Worm (Caenorhabditis elegans) whole organism, young adult: ENCODE results near the gene M106.7.

ENCODE experiments used
- B0261.1 ChIP-seq: sonication (generic microtip); optimal IDR thresholded peaks from 2 replicates; lab custom pipeline; 2016; ENCODE audit warnings: mild to moderate bottlenecking, missing genetic modification characterization, moderate library complexity, missing compliant biosample characterization
- B0336.3 ChIP-seq: fragments of 200-800 bp; sonication (Bioruptor generic); IDR thresholded peaks from 2 replicates; pipeline ENCODE4 v1.3.6; 2022; ENCODE audit warnings: missing genetic modification characterization, missing compliant biosample characterization
- D2030.7 ChIP-seq: fragments of 200-800 bp; sonication (Bioruptor generic); IDR thresholded peaks from 2 replicates; pipeline ENCODE4 v1.3.6; 2022; ENCODE audit warnings: missing genetic modification reagents, missing genetic modification characterization, missing compliant biosample characterization
- F22D6.2 ChIP-seq: sonication (generic microtip); optimal IDR thresholded peaks from 2 replicates; lab custom pipeline; 2016; ENCODE audit warnings: mild to moderate bottlenecking, missing genetic modification characterization, missing compliant biosample characterization
- F33H1.4 ChIP-seq: fragments of 200-800 bp; sonication (Bioruptor generic); IDR thresholded peaks from 2 replicates; pipeline ENCODE4 v1.3.6; 2022; ENCODE audit warnings: missing genetic modification reagents, missing genetic modification characterization, missing compliant biosample characterization
- F49E8.2 ChIP-seq: sonication (generic microtip); optimal IDR thresholded peaks from 3 replicates; lab custom pipeline; 2017; ENCODE audit warnings: missing genetic modification characterization, mild to moderate bottlenecking, missing compliant biosample characterization, antibody characterized with exemption, moderate library complexity; ENCODE audit not compliant: insufficient read depth
- Y95B8A.8 ChIP-seq: fragments of 200-800 bp; sonication (Bioruptor generic); IDR thresholded peaks from 2 replicates; pipeline ENCODE4 v1.3.6; 2022; ENCODE audit warnings: missing genetic modification reagents, missing genetic modification characterization, missing compliant biosample characterization
- ama-1 ChIP-seq, 3 experiments: fragments of 150-350 bp in 1 of 3; sonication (generic microtip) in 2 of 3; optimal IDR thresholded peaks; 2 replicates each; lab custom pipeline; 2014 to 2018; ENCODE audit warnings: missing biosample characterization in 2 of 3, missing genetic modification characterization in 2 of 3, missing genetic modification reagents in 2 of 3
- attf-6 ChIP-seq: fragments of 200-800 bp; sonication (Bioruptor generic); IDR thresholded peaks from 2 replicates; pipeline ENCODE4 v1.3.6; 2022; ENCODE audit warnings: missing genetic modification reagents, missing genetic modification characterization, missing compliant biosample characterization
- cebp-1 ChIP-seq, 2 experiments: fragments of 200-800 bp in 1 of 2; sonication (Bioruptor generic) in 1 of 2; sonication (generic microtip) in 1 of 2; IDR thresholded peaks in 1 of 2; optimal IDR thresholded peaks in 1 of 2; 2 replicates each; pipeline versions ENCODE4 v1.3.6 to Lab custom; 2017 to 2022; ENCODE audit warnings: missing compliant biosample characterization in 2 of 2, missing genetic modification characterization in 2 of 2, mild to moderate bottlenecking in 1 of 2, missing genetic modification reagents in 1 of 2, moderate library complexity in 1 of 2
- ceh-91 ChIP-seq: fragments of 200-800 bp; sonication (Bioruptor generic); IDR thresholded peaks from 2 replicates; pipeline ENCODE4 v1.3.6; 2022; ENCODE audit warnings: missing genetic modification reagents, missing genetic modification characterization, missing compliant biosample characterization
- dpff-1 ChIP-seq: sonication (generic microtip); optimal IDR thresholded peaks from 2 replicates; lab custom pipeline; 2017; ENCODE audit warnings: mild to moderate bottlenecking, missing genetic modification characterization, missing compliant biosample characterization
- dpl-1 ChIP-seq: fragments of 150-350 bp; optimal IDR thresholded peaks from 2 replicates; lab custom pipeline; 2014; ENCODE audit warnings: missing biosample characterization, missing genetic modification reagents, missing genetic modification characterization
- efl-1 ChIP-seq: fragments of 150-350 bp; optimal IDR thresholded peaks from 2 replicates; lab custom pipeline; 2014; ENCODE audit warnings: missing biosample characterization, missing genetic modification reagents, missing genetic modification characterization
- egl-18 ChIP-seq: fragments of 200-800 bp; sonication (Bioruptor generic); IDR thresholded peaks from 2 replicates; pipeline ENCODE4 v1.3.6; 2022; ENCODE audit warnings: missing genetic modification reagents, missing genetic modification characterization, missing compliant biosample characterization
- gei-17 ChIP-seq: fragments of 200-800 bp; sonication (Bioruptor generic); optimal IDR thresholded peaks from 2 replicates; lab custom pipeline; 2018; ENCODE audit warnings: mild to moderate bottlenecking, missing genetic modification characterization, missing compliant biosample characterization
- him-1 ChIP-seq: sonication (generic microtip); optimal IDR thresholded peaks from 2 replicates; lab custom pipeline; 2016; ENCODE audit warnings: missing genotype, missing genetic modification reagents, missing genetic modification characterization, missing compliant biosample characterization
- hmg-1.2 ChIP-seq: fragments of 200-800 bp; sonication (Bioruptor generic); IDR thresholded peaks from 2 replicates; pipeline ENCODE4 v1.3.6; 2022; ENCODE audit warnings: missing genetic modification reagents, missing genetic modification characterization, missing compliant biosample characterization
- hmg-20 ChIP-seq: fragments of 200-800 bp; sonication (Bioruptor generic); IDR thresholded peaks from 2 replicates; pipeline ENCODE4 v1.3.6; 2022; ENCODE audit warnings: missing genetic modification reagents, missing genetic modification characterization, missing compliant biosample characterization
- let-607 ChIP-seq, 2 experiments: fragments of 200-800 bp in 1 of 2; sonication (Bioruptor generic) in 1 of 2; sonication (generic microtip) in 1 of 2; optimal IDR thresholded peaks; 2 replicates each; lab custom pipeline; 2016 to 2018; ENCODE audit warnings: mild to moderate bottlenecking in 2 of 2, missing compliant biosample characterization in 2 of 2, missing genetic modification characterization in 2 of 2, moderate library complexity in 2 of 2, missing genotype in 1 of 2
- lin-35 ChIP-seq, 3 experiments: fragments of 150-350 bp in 2 of 3; sonication (generic microtip) in 1 of 3; optimal IDR thresholded peaks; 2 replicates each; lab custom pipeline; 2014 to 2018; ENCODE audit warnings: missing biosample characterization in 3 of 3, missing genetic modification characterization in 3 of 3, missing genetic modification reagents in 3 of 3
- lin-40 ChIP-seq: sonication (generic microtip); optimal IDR thresholded peaks from 2 replicates; lab custom pipeline; 2016; ENCODE audit warnings: missing genetic modification characterization, mild to moderate bottlenecking, missing compliant biosample characterization, missing genotype, missing genetic modification reagents
- lin-54 ChIP-seq: fragments of 200-800 bp; sonication (Bioruptor generic); optimal IDR thresholded peaks from 2 replicates; lab custom pipeline; 2018; ENCODE audit warnings: mild to moderate bottlenecking, missing genetic modification characterization, missing compliant biosample characterization
- lsl-1 ChIP-seq: fragments of 200-800 bp; sonication (Bioruptor generic); optimal IDR thresholded peaks from 2 replicates; lab custom pipeline; 2018; ENCODE audit warnings: mild to moderate bottlenecking, missing genetic modification characterization, moderate library complexity, missing compliant biosample characterization
- madf-3 ChIP-seq: fragments of 200-800 bp; sonication (Bioruptor generic); IDR thresholded peaks from 2 replicates; pipeline ENCODE4 v1.3.6; 2022; ENCODE audit warnings: missing genetic modification reagents, missing genetic modification characterization, missing compliant biosample characterization
- madf-6 ChIP-seq: fragments of 200-800 bp; sonication (Bioruptor generic); IDR thresholded peaks from 2 replicates; pipeline ENCODE4 v1.3.6; 2022; ENCODE audit warnings: missing genetic modification reagents, missing genetic modification characterization, missing compliant biosample characterization
- madf-8 ChIP-seq: fragments of 200-800 bp; sonication (Bioruptor generic); conservative IDR thresholded peaks from 2 replicates; pipeline ENCODE4 v1.3.6; 2022; ENCODE audit warnings: missing genetic modification reagents, missing genetic modification characterization, missing compliant biosample characterization
- nfya-2 ChIP-seq: fragments of 200-800 bp; sonication (Bioruptor generic); IDR thresholded peaks from 2 replicates; pipeline ENCODE4 v1.3.6; 2022; ENCODE audit warnings: missing genetic modification reagents, missing genetic modification characterization, missing compliant biosample characterization
- nhr-80 ChIP-seq: sonication (generic microtip); optimal IDR thresholded peaks from 2 replicates; lab custom pipeline; 2016; ENCODE audit warnings: missing genetic modification characterization, missing compliant biosample characterization
- pbrm-1 ChIP-seq: fragments of 200-800 bp; sonication (Bioruptor generic); IDR thresholded peaks from 2 replicates; pipeline ENCODE4 v1.3.6; 2022; ENCODE audit warnings: missing genetic modification reagents, missing genetic modification characterization, missing compliant biosample characterization
- pha-4 ChIP-seq: fragments of 150-350 bp; sonication (generic microtip); optimal IDR thresholded peaks from 2 replicates; lab custom pipeline; 2014; ENCODE audit warnings: missing biosample characterization, missing genetic modification reagents, missing genetic modification characterization
- snpc-3.4 ChIP-seq: sonication (generic microtip); optimal IDR thresholded peaks from 2 replicates; lab custom pipeline; 2017; ENCODE audit warnings: missing genetic modification characterization, mild to moderate bottlenecking, missing compliant biosample characterization, antibody characterized with exemption, moderate library complexity, missing genotype, missing genetic modification reagents
- snpc-4 ChIP-seq, 5 experiments: fragments of 150-350 bp in 1 of 5; sonication (generic microtip) in 4 of 5; optimal IDR thresholded peaks; 2 replicates each; lab custom pipeline; 2014 to 2018; ENCODE audit warnings: missing genetic modification characterization in 5 of 5, missing biosample characterization in 3 of 5, antibody characterized with exemption in 2 of 5, mild to moderate bottlenecking in 2 of 5, missing compliant biosample characterization in 2 of 5, missing genotype in 2 of 5, moderate library complexity in 2 of 5, missing genetic modification reagents in 1 of 5
- sptf-2 ChIP-seq: fragments of 200-800 bp; sonication (Bioruptor generic); optimal IDR thresholded peaks from 2 replicates; lab custom pipeline; 2018; ENCODE audit warnings: mild to moderate bottlenecking, missing genetic modification characterization, missing compliant biosample characterization
- xnd-1 ChIP-seq: sonication (generic microtip); optimal IDR thresholded peaks from 2 replicates; lab custom pipeline; 2016; ENCODE audit warnings: missing genotype, missing genetic modification reagents, missing genetic modification characterization, missing compliant biosample characterization
- zfh-2 ChIP-seq: fragments of 200-800 bp; sonication (Bioruptor generic); conservative IDR thresholded peaks from 2 replicates; pipeline ENCODE4 v1.3.6; 2022; ENCODE audit warnings: missing genetic modification reagents, missing genetic modification characterization, missing compliant biosample characterization
- ztf-25 ChIP-seq: fragments of 200-800 bp; sonication (Bioruptor generic); IDR thresholded peaks from 2 replicates; pipeline ENCODE4 v1.3.6; 2022; ENCODE audit warnings: missing genetic modification reagents, missing genetic modification characterization, missing compliant biosample characterization
- ztf-26 ChIP-seq: sonication (generic microtip); optimal IDR thresholded peaks from 2 replicates; lab custom pipeline; 2017; ENCODE audit warnings: missing genetic modification characterization, missing compliant biosample characterization

M106.7 gene

ce11 chrII:10867219-10867618 lies 10.2 kb upstream of the M106.7 start:
- 0 out of 2 replicates have a peak, but pooled peaks have one; percentile 17 for TF ChIP-seq B0336.3 (GFP tag; lab: Robert Waterston, UW)
- TF ChIP-seq cebp-1 (GFP tag; IDR thresholded peaks at IDR 0.05; lab: Robert Waterston, UW) = no peak
- peak; percentile 56 for TF ChIP-seq cebp-1 (tag; optimal IDR thresholded peaks at IDR 0.05; lab: Kevin White, UChicago)
- peak; percentile 19; the same call in 1 of the 2 replicates for TF ChIP-seq hmg-1.2 (GFP tag; lab: Robert Waterston, UW)
- TF ChIP-seq nhr-80 (tag; lab: Kevin White, UChicago) = peak; percentile 56
- TF ChIP-seq lin-54 = peak; percentile 20
- TF ChIP-seq F33H1.4 (GFP tag; lab: Robert Waterston, UW) = peak; percentile 10; the same call in 1 of the 2 replicates
- no peak for TF ChIP-seq F22D6.2
- no peak for TF ChIP-seq dpff-1 (tag; lab: Kevin White, UChicago)
- TF ChIP-seq B0261.1 (tag; lab: Kevin White, UChicago) = no peak

DNA sequence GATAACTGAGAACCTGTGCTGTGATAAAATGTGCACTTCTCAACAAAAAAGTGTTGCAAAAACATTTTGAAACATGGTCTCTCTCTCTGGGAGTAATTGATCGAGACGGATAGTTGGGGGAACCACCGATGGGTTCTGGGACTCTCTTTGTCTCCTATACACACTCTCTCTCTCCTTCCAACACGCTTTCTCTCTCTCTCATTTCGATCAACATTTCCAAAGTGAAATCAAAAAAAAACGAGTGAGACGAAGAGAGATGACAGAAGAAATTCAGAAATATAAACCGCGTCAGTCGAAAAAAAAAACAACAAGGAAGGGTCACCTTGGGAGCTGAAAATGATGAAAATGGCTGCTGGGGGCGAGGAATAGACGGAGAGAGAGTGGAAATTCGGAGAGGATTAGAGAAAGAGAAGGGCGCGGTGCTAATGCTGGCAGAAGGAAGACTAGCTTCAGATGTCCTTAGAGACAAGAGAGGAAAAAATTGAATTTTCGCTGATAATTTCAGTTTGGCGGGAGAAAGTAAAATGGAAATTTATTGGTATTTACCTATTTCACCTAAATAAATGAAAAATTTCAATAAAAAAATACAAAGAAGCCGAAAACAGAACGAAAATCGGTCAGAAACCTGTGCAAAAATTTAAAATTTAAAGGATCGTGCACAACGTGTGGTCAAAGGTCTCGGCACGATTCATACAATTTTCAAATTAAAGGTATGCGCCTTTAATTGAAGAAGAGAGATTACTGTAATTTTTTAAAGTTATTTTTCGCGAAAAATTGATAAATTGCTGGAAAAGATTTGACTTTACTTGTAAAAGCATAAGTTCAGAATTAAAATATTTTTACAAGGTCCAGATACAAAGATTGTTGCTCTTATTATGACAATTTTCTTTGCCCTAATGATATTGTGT lies 6.0 kb upstream of the M106.7 start:
- TF ChIP-seq Y95B8A.8 = peak; percentile 35; the same call in 1 of the 2 replicates
- TF ChIP-seq ceh-91 (GFP tag; lab: Robert Waterston, UW) = 0 out of 2 replicates have a peak, but pooled peaks have one; percentile 40
- peak; percentile 57 for TF ChIP-seq madf-8
- TF ChIP-seq efl-1 (GFP tag; lab: Kevin White, UChicago) = peak; percentile 46
- TF ChIP-seq pbrm-1 (GFP tag; lab: Robert Waterston, UW) = peak; percentile 20; the same call in 1 of the 2 replicates
- TF ChIP-seq F33H1.4 (GFP tag; lab: Robert Waterston, UW) = peak; percentile 87
- TF ChIP-seq snpc-4 (GFP tag; optimal IDR thresholded peaks at IDR 0.05; lab: Kevin White, UChicago) = no peak
- TF ChIP-seq snpc-4 (tag; optimal IDR thresholded peaks at IDR 0.05; lab: Kevin White, UChicago) = peak in 1 of 4 experiments; percentile 13
- no peak for TF ChIP-seq sptf-2 (GFP tag; lab: Kevin White, UChicago)
- TF ChIP-seq madf-6 (GFP tag; lab: Robert Waterston, UW) = peak; percentile 84
- no peak for TF ChIP-seq attf-6 (GFP tag; lab: Robert Waterston, UW)
- peak; percentile 54 for TF ChIP-seq snpc-3.4 (tag; lab: Kevin White, UChicago)
- peak; percentile 39; the same call in 1 of the 2 replicates for TF ChIP-seq zfh-2 (GFP tag; lab: Robert Waterston, UW)
- peak; percentile 4; the same call in 1 of the 2 replicates for TF ChIP-seq hmg-1.2 (GFP tag; lab: Robert Waterston, UW)
- peak; percentile 77 for TF ChIP-seq xnd-1 (tag; lab: Kevin White, UChicago)
- TF ChIP-seq hmg-20 (GFP tag; lab: Robert Waterston, UW) = no peak
- peak; percentile 87 for TF ChIP-seq lsl-1 (GFP tag; lab: Kevin White, UChicago)
- TF ChIP-seq dpl-1 = peak; percentile 16
- no peak for TF ChIP-seq lin-35 (GFP tag; optimal IDR thresholded peaks at IDR 0.05; lab: Kevin White, UChicago)
- peak; percentile 40; the same call in 1 of the 2 replicates for TF ChIP-seq D2030.7 (GFP tag; lab: Robert Waterston, UW)
- peak; percentile 4 for TF ChIP-seq lin-40 (tag; lab: Kevin White, UChicago)
- TF ChIP-seq, all 124 proteins: peak for 16

ce11 chrII:10861723-10862486 lies 4.9 kb upstream of the M106.7 start:
- TF ChIP-seq madf-3 = no peak
- no peak for TF ChIP-seq madf-6 (GFP tag; lab: Robert Waterston, UW)
- no peak for TF ChIP-seq nfya-2 (GFP tag; lab: Robert Waterston, UW)
- no peak for TF ChIP-seq F49E8.2 (tag; lab: Kevin White, UChicago)
- no peak for TF ChIP-seq pha-4 (tag; lab: Kevin White, UChicago)
- TF ChIP-seq ztf-25 = no peak
- no peak for TF ChIP-seq ztf-26 (tag; lab: Kevin White, UChicago)
- no peak for TF ChIP-seq him-1 (tag; lab: Kevin White, UChicago)
- TF ChIP-seq let-607 (tag; optimal IDR thresholded peaks at IDR 0.05; lab: Kevin White, UChicago) = peak in 1 of 2 experiments; percentile 80
- TF ChIP-seq cebp-1 (GFP tag; IDR thresholded peaks at IDR 0.05; lab: Robert Waterston, UW) = no peak
- TF ChIP-seq cebp-1 (tag; optimal IDR thresholded peaks at IDR 0.05; lab: Kevin White, UChicago) = peak; percentile 50
- TF ChIP-seq zfh-2 (GFP tag; lab: Robert Waterston, UW) = no peak
- TF ChIP-seq ceh-91 (GFP tag; lab: Robert Waterston, UW) = no peak
- TF ChIP-seq hmg-1.2 (GFP tag; lab: Robert Waterston, UW) = peak; percentile 16; the same call in 1 of the 2 replicates
- TF ChIP-seq gei-17 = no peak
- TF ChIP-seq ama-1 (optimal IDR thresholded peaks at IDR 0.05; lab: Kevin White, UChicago) = no peak
- no peak for TF ChIP-seq ama-1 (GFP tag; optimal IDR thresholded peaks at IDR 0.05; lab: Kevin White, UChicago)
- TF ChIP-seq egl-18 = no peak
